Worm (Caenorhabditis elegans): ENCODE data around the gene F40E10.5.

F40E10.5 gene

DNA sequence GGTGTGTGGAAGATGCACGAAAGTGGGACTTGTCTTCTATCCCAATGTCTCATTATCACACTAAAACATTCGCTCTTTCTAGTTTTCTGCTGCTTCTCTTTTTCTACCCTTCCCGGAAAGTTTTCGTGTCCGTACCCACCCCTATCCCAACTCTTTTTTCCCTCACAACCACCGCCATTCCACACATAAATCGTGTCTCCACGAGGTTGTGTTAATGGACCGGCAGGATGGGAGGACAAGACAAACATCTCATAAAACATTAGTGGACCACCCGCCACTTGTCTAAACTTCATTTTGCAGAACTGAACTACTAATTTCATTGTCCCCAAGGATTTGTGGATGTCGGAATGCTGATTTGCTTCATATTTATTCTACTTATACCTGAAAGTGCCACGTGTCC, 27.6 kb upstream of the F40E10.5 start, which contains the start of gene slt-1:
Gene slt-1, plus strand, starts transcription at position 301 of the 400 bp plus-strand sequence.
- no peak for TF ChIP-seq T22C8.4 (GFP tag; IDR thresholded peaks at IDR 0.05)

DNA sequence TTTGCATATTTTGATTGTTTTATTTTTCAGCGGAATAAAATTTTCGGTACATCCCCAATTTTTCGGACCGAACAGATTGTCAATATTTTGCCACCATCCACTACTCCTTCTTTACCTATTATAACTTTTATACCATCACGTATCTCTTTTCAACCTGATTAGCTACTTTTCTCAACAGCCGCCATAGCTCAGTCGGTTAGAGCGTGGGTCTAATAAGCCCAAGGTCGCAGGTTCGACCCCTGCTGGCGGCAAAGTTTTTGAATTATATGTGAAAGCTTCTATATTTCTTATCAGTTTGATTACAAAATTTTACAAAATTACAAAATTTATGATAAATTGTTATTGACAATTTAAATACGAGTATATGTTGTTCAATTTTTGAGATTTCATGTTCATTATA, 22.6 kb upstream of the F40E10.5 start:
- TF ChIP-seq klf-2 (GFP tag; conservative IDR thresholded peaks at IDR 0.05) = no peak
- TF ChIP-seq ztf-29 (GFP tag; IDR thresholded peaks at IDR 0.05) = no peak

DNA sequence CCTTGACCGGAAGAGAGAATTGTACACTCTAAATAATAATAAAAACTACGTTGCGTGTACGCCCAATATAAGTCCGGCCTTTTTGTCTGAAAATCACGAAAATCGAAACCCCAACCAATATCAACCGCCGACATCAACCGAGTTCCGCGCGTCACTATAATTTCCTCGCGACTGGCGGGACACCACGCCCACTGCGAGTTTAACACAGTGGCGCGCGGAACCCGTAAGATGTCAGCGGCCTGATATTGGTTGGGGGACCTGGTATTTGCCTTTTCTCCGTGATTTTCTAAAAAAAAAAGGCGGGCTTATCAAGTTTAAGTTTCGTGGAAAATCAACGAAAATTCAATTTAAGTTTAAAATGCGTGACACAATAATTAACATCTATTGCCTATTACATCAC, 21.1 kb upstream of the F40E10.5 start:
- TF ChIP-seq ztf-29 (GFP tag; IDR thresholded peaks at IDR 0.05) = no peak
- no peak for TF ChIP-seq ztf-23 (GFP tag; IDR thresholded peaks at IDR 0.05)
- TF ChIP-seq med-1 (GFP tag; optimal IDR thresholded peaks at IDR 0.05; ENCODE audit: insufficient read depth) = no peak
- no peak for TF ChIP-seq cog-1 (tag; optimal IDR thresholded peaks at IDR 0.05)
- no peak for TF ChIP-seq flt-1 (GFP tag; IDR thresholded peaks at IDR 0.05)
- TF ChIP-seq ref-1 (GFP tag; conservative IDR thresholded peaks at IDR 0.05) = no peak

DNA sequence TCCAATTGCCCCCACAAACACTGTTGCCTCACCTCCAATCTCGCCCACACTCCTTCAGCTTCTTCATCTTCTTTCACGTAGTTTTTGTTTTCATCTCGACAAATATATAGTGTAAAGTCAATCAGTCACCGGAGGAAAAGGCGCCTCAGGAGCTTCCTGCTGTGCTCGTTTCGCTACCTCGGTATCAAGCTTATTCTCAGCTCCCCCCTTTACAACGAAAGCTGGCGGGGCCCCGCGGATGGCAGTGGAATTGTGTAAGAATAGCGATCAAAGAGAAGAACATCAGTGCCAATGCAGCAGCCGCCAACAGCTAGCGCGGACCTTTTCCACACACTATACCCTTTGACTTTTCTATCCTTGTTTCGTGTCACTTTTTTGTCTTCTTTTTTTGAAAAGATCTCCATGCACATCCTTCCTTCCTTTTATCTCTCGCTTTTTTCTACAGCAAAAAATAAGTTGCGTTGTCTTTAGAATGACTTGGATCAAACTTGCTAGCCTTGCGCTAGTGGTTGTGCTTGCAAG, 17.1 kb upstream of the F40E10.5 start, which contains the start of gene csq-1:
Gene csq-1, plus strand, starts transcription at position 472 of the 522 bp plus-strand sequence.
- TF ChIP-seq tab-1 (GFP tag; IDR thresholded peaks at IDR 0.05) (no peak), ztf-29 (GFP tag; IDR thresholded peaks at IDR 0.05) (no peak), cog-1 (tag; optimal IDR thresholded peaks at IDR 0.05) (no peak), flt-1 (GFP tag; IDR thresholded peaks at IDR 0.05) (no peak), klf-2 (GFP tag; conservative IDR thresholded peaks at IDR 0.05) (no peak), ref-1 (GFP tag; conservative IDR thresholded peaks at IDR 0.05) (no peak), med-1 (GFP tag; optimal IDR thresholded peaks at IDR 0.05; ENCODE audit: insufficient read depth) (no peak), T22C8.4 (GFP tag; IDR thresholded peaks at IDR 0.05) (no peak), ztf-23 (GFP tag; IDR thresholded peaks at IDR 0.05) (no peak)

DNA sequence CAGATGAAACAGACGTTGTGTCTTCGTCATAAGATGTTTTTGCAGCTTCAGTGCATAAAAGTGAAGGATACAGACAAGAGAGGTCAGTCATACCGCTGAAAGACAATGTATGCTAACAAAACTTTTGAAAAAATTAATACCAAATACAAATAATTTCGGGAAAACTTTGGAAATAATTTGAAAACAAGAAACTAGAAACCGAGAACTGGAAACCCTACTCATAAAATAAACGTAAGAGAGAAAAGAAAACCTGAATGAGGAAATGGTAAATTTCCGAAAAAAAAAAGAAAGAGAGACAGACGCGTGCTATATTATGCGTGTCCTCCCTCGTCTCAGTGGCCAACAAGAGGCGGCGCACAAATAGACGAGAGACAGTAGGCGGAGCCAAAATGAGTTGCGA, 8.7 kb upstream of the F40E10.5 start, which contains the start of gene sox-3:
Gene sox-3, minus strand, starts transcription at position 101 of the 400 bp plus-strand sequence.
- no peak for TF ChIP-seq cog-1 (tag; optimal IDR thresholded peaks at IDR 0.05)
- no peak for TF ChIP-seq T22C8.4 (GFP tag; IDR thresholded peaks at IDR 0.05)
- TF ChIP-seq ref-1 (GFP tag; conservative IDR thresholded peaks at IDR 0.05) = no peak
- TF ChIP-seq med-1 (GFP tag; optimal IDR thresholded peaks at IDR 0.05; ENCODE audit: insufficient read depth) = no peak
- TF ChIP-seq tab-1 (GFP tag; IDR thresholded peaks at IDR 0.05) = no peak
- TF ChIP-seq ztf-23 (GFP tag; IDR thresholded peaks at IDR 0.05) = no peak
- no peak for TF ChIP-seq ztf-29 (GFP tag; IDR thresholded peaks at IDR 0.05)
- no peak for TF ChIP-seq flt-1 (GFP tag; IDR thresholded peaks at IDR 0.05)
- no peak for TF ChIP-seq klf-2 (GFP tag; conservative IDR thresholded peaks at IDR 0.05)

DNA sequence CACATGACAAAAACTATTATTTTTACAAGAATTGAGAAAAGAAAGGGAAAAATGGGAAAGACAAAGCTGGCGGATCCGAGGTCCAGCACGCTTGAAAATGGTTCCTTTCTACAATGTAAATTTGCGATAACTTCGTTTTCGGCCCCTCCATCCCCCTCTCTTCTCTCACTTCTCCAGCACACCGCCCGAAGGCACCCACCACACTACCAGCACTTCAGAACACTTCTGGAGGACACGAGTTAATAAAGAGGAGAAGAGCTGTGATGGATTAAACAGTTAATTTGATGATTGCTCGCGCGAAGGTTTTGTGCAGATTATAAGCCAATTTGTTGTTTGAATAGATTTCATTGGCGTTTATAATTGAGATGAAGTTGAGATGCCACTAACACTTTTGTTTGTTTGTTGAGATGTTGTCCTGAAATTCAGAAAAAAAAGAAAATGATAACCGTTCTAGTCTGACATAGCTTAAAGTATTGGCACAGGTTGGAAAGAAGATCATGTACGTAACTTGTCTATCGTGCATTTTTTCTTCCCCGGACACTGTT, 6.9 kb upstream of the F40E10.5 start:
- TF ChIP-seq ztf-29 (GFP tag; IDR thresholded peaks at IDR 0.05) (no peak), ref-1 (GFP tag; conservative IDR thresholded peaks at IDR 0.05) (no peak), T22C8.4 (GFP tag; IDR thresholded peaks at IDR 0.05) (no peak), ztf-23 (GFP tag; IDR thresholded peaks at IDR 0.05) (no peak), tab-1 (GFP tag; IDR thresholded peaks at IDR 0.05) (no peak), flt-1 (GFP tag; IDR thresholded peaks at IDR 0.05) (no peak), klf-2 (GFP tag; conservative IDR thresholded peaks at IDR 0.05) (no peak), cog-1 (tag; optimal IDR thresholded peaks at IDR 0.05) (no peak), med-1 (GFP tag; optimal IDR thresholded peaks at IDR 0.05; ENCODE audit: insufficient read depth) (no peak)

DNA sequence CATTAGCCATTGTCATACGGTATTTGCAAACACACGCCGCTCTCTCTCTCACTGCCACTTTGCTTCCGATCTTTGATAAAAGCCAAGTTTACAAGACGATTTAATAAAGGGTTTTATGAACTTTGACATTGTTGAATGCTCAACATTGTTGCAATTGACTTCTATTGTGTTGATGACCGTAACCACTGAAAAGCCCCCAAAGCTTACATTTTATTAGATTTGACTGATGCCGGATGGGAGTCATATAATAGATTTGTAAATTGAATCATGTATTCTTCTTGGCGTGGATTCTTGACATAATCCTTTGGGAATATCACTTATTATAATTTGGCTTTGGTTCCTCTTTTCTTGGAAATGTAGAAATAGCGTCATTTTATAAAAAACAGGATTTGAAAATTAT, 5.7 kb upstream of the F40E10.5 start:
- TF ChIP-seq cog-1 (tag; optimal IDR thresholded peaks at IDR 0.05) (no peak), ref-1 (GFP tag; conservative IDR thresholded peaks at IDR 0.05) (no peak), T22C8.4 (GFP tag; IDR thresholded peaks at IDR 0.05) (no peak), ztf-23 (GFP tag; IDR thresholded peaks at IDR 0.05) (no peak), med-1 (GFP tag; optimal IDR thresholded peaks at IDR 0.05; ENCODE audit: insufficient read depth) (no peak)

DNA sequence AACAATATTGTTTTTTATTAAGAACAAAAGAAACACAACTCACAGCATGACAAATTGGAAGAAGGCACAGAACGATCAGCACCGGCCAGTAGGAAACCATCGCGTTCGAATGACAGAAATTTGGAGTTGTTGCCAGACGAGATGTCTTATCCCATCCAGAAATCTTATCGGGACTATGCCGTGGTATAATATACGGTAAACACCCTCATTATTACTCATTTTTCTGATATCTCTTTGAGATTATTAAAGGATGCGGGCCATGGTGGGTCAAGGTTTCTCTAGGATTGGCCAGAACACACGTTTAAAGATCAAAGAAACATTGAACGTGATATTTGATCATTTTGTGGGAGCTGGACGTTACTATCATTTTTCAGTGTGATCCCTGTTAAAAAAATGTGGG, 1.7 kb upstream of the F40E10.5 start, which contains the start of gene hch-1:
Gene hch-1, minus strand, starts transcription at position 112 of the 400 bp plus-strand sequence.
- TF ChIP-seq med-1 (GFP tag; optimal IDR thresholded peaks at IDR 0.05; ENCODE audit: insufficient read depth) = no peak

DNA sequence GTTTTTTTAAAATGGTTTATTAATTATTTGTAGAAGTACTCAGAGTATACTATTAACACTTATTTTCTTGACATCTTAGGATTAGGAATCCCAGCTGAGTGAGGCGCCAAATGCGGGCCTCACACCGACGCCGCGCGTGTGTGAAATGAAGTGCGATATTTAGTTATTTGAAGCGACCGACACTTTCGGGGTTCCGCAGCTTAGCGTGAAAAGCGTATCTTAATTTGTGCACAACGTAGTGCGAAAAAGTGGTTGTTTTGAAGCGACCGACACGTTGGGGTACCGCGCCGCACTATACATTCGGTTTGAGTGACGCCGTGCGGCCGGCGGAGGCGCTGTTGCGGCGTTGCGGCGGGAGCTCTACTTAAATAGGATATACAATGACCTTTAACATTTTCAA, 3.3 kb downstream of the F40E10.5 start:
- TF ChIP-seq ztf-23 (GFP tag; IDR thresholded peaks at IDR 0.05) (no peak), ref-1 (GFP tag; conservative IDR thresholded peaks at IDR 0.05) (no peak), klf-2 (GFP tag; conservative IDR thresholded peaks at IDR 0.05) (no peak), T22C8.4 (GFP tag; IDR thresholded peaks at IDR 0.05) (no peak), tab-1 (GFP tag; IDR thresholded peaks at IDR 0.05) (no peak), med-1 (GFP tag; optimal IDR thresholded peaks at IDR 0.05; ENCODE audit: insufficient read depth) (no peak), flt-1 (GFP tag; IDR thresholded peaks at IDR 0.05) (no peak), cog-1 (tag; optimal IDR thresholded peaks at IDR 0.05) (no peak), ztf-29 (GFP tag; IDR thresholded peaks at IDR 0.05) (no peak)

DNA sequence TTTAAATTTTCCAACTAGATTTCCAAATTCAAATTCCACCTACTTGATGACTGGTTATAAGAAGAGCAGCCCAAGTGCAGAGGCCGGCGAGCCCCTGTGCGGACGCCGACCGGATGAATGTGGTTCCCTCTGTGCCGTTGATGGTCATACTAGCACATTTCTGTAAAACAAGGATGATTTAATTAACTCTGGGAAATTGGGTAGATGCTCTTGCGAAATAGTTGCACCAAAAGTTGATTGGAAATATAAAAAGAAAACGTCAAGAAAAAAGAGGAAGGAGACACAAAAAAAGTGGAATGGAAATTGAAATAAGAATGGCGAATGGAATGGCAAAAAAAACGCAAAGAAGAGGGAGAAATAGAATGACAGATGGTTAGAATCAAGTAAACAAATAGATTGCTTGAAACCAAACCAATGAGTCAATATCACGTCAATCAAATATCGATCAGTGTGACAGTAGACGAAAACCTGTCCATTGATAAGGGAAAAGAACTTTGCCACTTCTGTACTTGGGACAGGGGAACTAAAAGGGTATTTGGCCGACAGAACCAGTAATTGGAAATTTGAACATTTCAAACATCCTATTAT, 5.2 kb downstream of the F40E10.5 start, which contains the start of gene tmem-184:
Gene tmem-184, minus strand, starts transcription at position 164 of the 588 bp plus-strand sequence.
- TF ChIP-seq tab-1 (GFP tag; IDR thresholded peaks at IDR 0.05) (no peak), T22C8.4 (GFP tag; IDR thresholded peaks at IDR 0.05) (no peak), ztf-23 (GFP tag; IDR thresholded peaks at IDR 0.05) (no peak), med-1 (GFP tag; optimal IDR thresholded peaks at IDR 0.05; ENCODE audit: insufficient read depth) (no peak), cog-1 (tag; optimal IDR thresholded peaks at IDR 0.05) (no peak), flt-1 (GFP tag; IDR thresholded peaks at IDR 0.05) (no peak), klf-2 (GFP tag; conservative IDR thresholded peaks at IDR 0.05) (no peak)

Measured in whole organism, midembryonic.